Worm (Caenorhabditis elegans) whole organism, L2 larva: ENCODE results near the gene W02C12.2.

Experiments used
- C34F6.9 ChIP-seq: fragments of 150-350 bp; optimal IDR thresholded peaks from 2 replicates; lab custom pipeline; 2014; ENCODE audit warnings: missing biosample characterization, missing genetic modification characterization
- F13H6.1 ChIP-seq: sonication (generic microtip); optimal IDR thresholded peaks from 2 replicates; lab custom pipeline; 2016; ENCODE audit warnings: missing genetic modification characterization, missing compliant biosample characterization
- R02D3.7 ChIP-seq: fragments of 150-350 bp; optimal IDR thresholded peaks from 2 replicates; lab custom pipeline; 2014; ENCODE audit warnings: missing biosample characterization, missing genetic modification characterization
- Y55F3AM.14 ChIP-seq: fragments of 200-800 bp; sonication (Bioruptor generic); optimal IDR thresholded peaks from 2 replicates; lab custom pipeline; 2018; ENCODE audit warnings: mild to moderate bottlenecking, missing genetic modification characterization, missing compliant biosample characterization
- ZK546.5 ChIP-seq: sonication (generic microtip); optimal IDR thresholded peaks from 2 replicates; lab custom pipeline; 2017; ENCODE audit warnings: missing biosample characterization, missing genetic modification characterization
- alr-1 ChIP-seq: fragments of 150-350 bp; optimal IDR thresholded peaks from 2 replicates; lab custom pipeline; 2014; ENCODE audit warnings: missing biosample characterization, missing genetic modification characterization
- aly-2 ChIP-seq: fragments of 150-350 bp; optimal IDR thresholded peaks from 2 replicates; lab custom pipeline; 2014; ENCODE audit warnings: missing biosample characterization, missing genetic modification characterization
- ama-1 ChIP-seq: fragments of 150-350 bp; optimal IDR thresholded peaks from 2 replicates; lab custom pipeline; 2018; ENCODE audit warnings: inconsistent platforms
- blmp-1 ChIP-seq: sonication (generic microtip); optimal IDR thresholded peaks from 2 replicates; lab custom pipeline; 2017; ENCODE audit warnings: missing genetic modification characterization, mild to moderate bottlenecking, missing compliant biosample characterization, antibody characterized with exemption, moderate library complexity; ENCODE audit not compliant: insufficient read depth
- ceh-16 ChIP-seq: fragments of 150-350 bp; optimal IDR thresholded peaks from 2 replicates; lab custom pipeline; 2014; ENCODE audit warnings: missing biosample characterization, missing genetic modification characterization
- ceh-82 ChIP-seq: fragments of 150-350 bp; optimal IDR thresholded peaks from 2 replicates; lab custom pipeline; 2014; ENCODE audit warnings: missing biosample characterization, missing genetic modification characterization
- crh-2 ChIP-seq: sonication (generic microtip); optimal IDR thresholded peaks from 2 replicates; lab custom pipeline; 2017; ENCODE audit warnings: missing biosample characterization, missing genetic modification characterization
- dmd-4 ChIP-seq: sonication (generic microtip); optimal IDR thresholded peaks from 2 replicates; lab custom pipeline; 2017; ENCODE audit warnings: missing biosample characterization, missing genetic modification characterization
- egl-27 ChIP-seq: sonication (generic microtip); optimal IDR thresholded peaks from 3 replicates; lab custom pipeline; 2017; ENCODE audit warnings: missing biosample characterization, missing genetic modification reagents, missing genetic modification characterization
- elt-1 ChIP-seq: fragments of 150-350 bp; optimal IDR thresholded peaks from 2 replicates; lab custom pipeline; 2014; ENCODE audit warnings: missing biosample characterization, missing genetic modification characterization
- elt-3 ChIP-seq: sonication (generic microtip); optimal IDR thresholded peaks from 2 replicates; lab custom pipeline; 2017; ENCODE audit warnings: missing biosample characterization, missing genetic modification characterization
- fos-1 ChIP-seq: fragments of 150-350 bp; optimal IDR thresholded peaks from 2 replicates; lab custom pipeline; 2014; ENCODE audit warnings: missing biosample characterization, missing genetic modification characterization
- gmeb-1 ChIP-seq: fragments of 150-350 bp; optimal IDR thresholded peaks from 2 replicates; lab custom pipeline; 2014; ENCODE audit warnings: missing biosample characterization, missing genetic modification characterization
- lin-11 ChIP-seq: fragments of 150-350 bp; sonication (generic microtip); optimal IDR thresholded peaks from 2 replicates; lab custom pipeline; 2014; ENCODE audit warnings: missing biosample characterization, missing genetic modification characterization, inconsistent platforms, mixed read lengths
- lin-13 ChIP-seq: fragments of 150-350 bp; optimal IDR thresholded peaks from 2 replicates; lab custom pipeline; 2014; ENCODE audit warnings: missing biosample characterization, missing genetic modification reagents, missing genetic modification characterization
- lin-39 ChIP-seq: fragments of 150-350 bp; optimal IDR thresholded peaks from 2 replicates; lab custom pipeline; 2014; ENCODE audit warnings: missing biosample characterization, missing genetic modification reagents, missing genetic modification characterization
- lsy-2 ChIP-seq, 2 experiments: fragments of 150-350 bp in 1 of 2; sonication (generic microtip) in 1 of 2; optimal IDR thresholded peaks; 2 replicates each; lab custom pipeline; 2014 to 2017; ENCODE audit warnings: missing biosample characterization in 2 of 2, missing genetic modification characterization in 2 of 2
- mab-5 ChIP-seq: fragments of 150-350 bp; optimal IDR thresholded peaks from 2 replicates; lab custom pipeline; 2014; ENCODE audit warnings: missing biosample characterization, missing genetic modification characterization
- mbf-1 ChIP-seq: sonication (generic microtip); optimal IDR thresholded peaks from 2 replicates; lab custom pipeline; 2017; ENCODE audit warnings: missing biosample characterization, missing genetic modification characterization
- mdl-1 ChIP-seq, 2 experiments: fragments of 150-350 bp in 1 of 2; sonication (generic microtip) in 1 of 2; optimal IDR thresholded peaks; 2 replicates each; lab custom pipeline; 2017; ENCODE audit warnings: missing biosample characterization in 2 of 2, missing genetic modification characterization in 2 of 2
- nhr-10 ChIP-seq: sonication (generic microtip); optimal IDR thresholded peaks from 2 replicates; lab custom pipeline; 2017; ENCODE audit warnings: missing biosample characterization, missing genetic modification characterization
- nhr-11 ChIP-seq: fragments of 150-350 bp; optimal IDR thresholded peaks from 2 replicates; lab custom pipeline; 2014; ENCODE audit warnings: missing biosample characterization, missing genetic modification characterization
- nhr-12 ChIP-seq: fragments of 150-350 bp; optimal IDR thresholded peaks from 2 replicates; lab custom pipeline; 2014; ENCODE audit warnings: missing biosample characterization, missing genetic modification characterization
- nhr-129 ChIP-seq: fragments of 150-350 bp; optimal IDR thresholded peaks from 2 replicates; lab custom pipeline; 2014; ENCODE audit warnings: missing biosample characterization, missing genetic modification characterization
- nhr-21 ChIP-seq: fragments of 150-350 bp; optimal IDR thresholded peaks from 2 replicates; lab custom pipeline; 2014; ENCODE audit warnings: missing biosample characterization, missing genetic modification characterization
- nhr-23 ChIP-seq: fragments of 150-350 bp; optimal IDR thresholded peaks from 2 replicates; lab custom pipeline; 2014; ENCODE audit warnings: missing biosample characterization, missing genetic modification reagents, missing genetic modification characterization
- nhr-237 ChIP-seq: fragments of 150-350 bp; optimal IDR thresholded peaks from 2 replicates; lab custom pipeline; 2014; ENCODE audit warnings: missing biosample characterization, missing genetic modification characterization
- nhr-25 ChIP-seq: fragments of 150-350 bp; sonication (generic microtip); optimal IDR thresholded peaks from 3 replicates; lab custom pipeline; 2014; ENCODE audit warnings: missing biosample characterization, missing genetic modification characterization
- nhr-6 ChIP-seq: fragments of 150-350 bp; optimal IDR thresholded peaks from 2 replicates; lab custom pipeline; 2014; ENCODE audit warnings: missing biosample characterization, missing genetic modification characterization
- nhr-77 ChIP-seq: fragments of 150-350 bp; optimal IDR thresholded peaks from 2 replicates; lab custom pipeline; 2014; ENCODE audit warnings: missing biosample characterization, missing genetic modification characterization
- peb-1 ChIP-seq: fragments of 150-350 bp; optimal IDR thresholded peaks from 2 replicates; lab custom pipeline; 2014; ENCODE audit warnings: missing biosample characterization, missing genetic modification characterization
- sem-4 ChIP-seq: fragments of 150-350 bp; optimal IDR thresholded peaks from 2 replicates; lab custom pipeline; 2014; ENCODE audit warnings: missing biosample characterization, missing genetic modification reagents, missing genetic modification characterization
- skn-1 ChIP-seq: sonication (generic microtip); optimal IDR thresholded peaks from 2 replicates; lab custom pipeline; 2017; ENCODE audit warnings: missing biosample characterization, missing genetic modification characterization
- sma-3 ChIP-seq: sonication (generic microtip); optimal IDR thresholded peaks from 2 replicates; lab custom pipeline; 2016; ENCODE audit warnings: missing genetic modification reagents, missing genetic modification characterization, missing compliant biosample characterization
- sma-9 ChIP-seq, 2 experiments: fragments of 150-350 bp in 1 of 2; sonication (generic microtip) in 1 of 2; optimal IDR thresholded peaks; 2 replicates each; lab custom pipeline; 2014 to 2016; ENCODE audit warnings: missing genetic modification characterization in 2 of 2, mild to moderate bottlenecking in 1 of 2, missing biosample characterization in 1 of 2, missing compliant biosample characterization in 1 of 2, missing genetic modification reagents in 1 of 2, moderate library complexity in 1 of 2
- snpc-4 ChIP-seq: fragments of 150-350 bp; optimal IDR thresholded peaks from 2 replicates; lab custom pipeline; 2014; ENCODE audit warnings: missing biosample characterization, missing genetic modification characterization
- unc-39 ChIP-seq: fragments of 150-350 bp; optimal IDR thresholded peaks from 2 replicates; lab custom pipeline; 2014; ENCODE audit warnings: missing biosample characterization, missing genetic modification characterization
- unc-55 ChIP-seq: fragments of 150-350 bp; sonication (generic microtip); optimal IDR thresholded peaks from 3 replicates; lab custom pipeline; 2014; ENCODE audit warnings: missing biosample characterization, missing genetic modification reagents, missing genetic modification characterization
- unc-62 ChIP-seq: fragments of 150-350 bp; optimal IDR thresholded peaks from 2 replicates; lab custom pipeline; 2014; ENCODE audit warnings: missing biosample characterization, missing genetic modification reagents, missing genetic modification characterization
- zag-1 ChIP-seq: fragments of 150-350 bp; optimal IDR thresholded peaks from 2 replicates; lab custom pipeline; 2014; ENCODE audit warnings: missing biosample characterization, missing genetic modification characterization
- ztf-1 ChIP-seq: fragments of 200-800 bp; sonication (Bioruptor generic); conservative IDR thresholded peaks from 2 replicates; pipeline ENCODE4 v1.3.6; 2022; ENCODE audit warnings: missing genetic modification characterization, missing compliant biosample characterization
- ztf-11 ChIP-seq: sonication (generic microtip); optimal IDR thresholded peaks from 2 replicates; lab custom pipeline; 2017; ENCODE audit warnings: missing biosample characterization, missing genetic modification characterization
- ztf-4 ChIP-seq: fragments of 150-350 bp; optimal IDR thresholded peaks from 2 replicates; lab custom pipeline; 2014; ENCODE audit warnings: missing biosample characterization, missing genetic modification characterization

The W02C12.2 gene

ce11 chrIV:4024159-4025004, 16.6 kb upstream of the W02C12.2 start:
- TF ChIP-seq elt-1 (tag; lab: Kevin White, UChicago) (no peak), nhr-10 (tag; lab: Kevin White, UChicago) (peak; percentile 27), R02D3.7 (tag; lab: Kevin White, UChicago) (no peak), sma-9 (GFP tag; optimal IDR thresholded peaks at IDR 0.05; lab: Kevin White, UChicago) (peak; percentile 94), sma-9 (tag; optimal IDR thresholded peaks at IDR 0.05; lab: Kevin White, UChicago) (no peak), ztf-4 (tag; lab: Kevin White, UChicago) (no peak), snpc-4 (no peak), sem-4 (tag; lab: Kevin White, UChicago) (peak; percentile 66), nhr-237 (tag; lab: Kevin White, UChicago) (no peak), alr-1 (tag; lab: Kevin White, UChicago) (no peak), gmeb-1 (tag; lab: Kevin White, UChicago) (peak; percentile 68), F13H6.1 (tag; lab: Kevin White, UChicago) (peak; percentile 92), nhr-12 (tag; lab: Kevin White, UChicago) (no peak), mbf-1 (tag; lab: Kevin White, UChicago) (no peak), unc-62 (GFP tag; lab: Kevin White, UChicago) (no peak), ceh-16 (tag; lab: Kevin White, UChicago) (no peak), ceh-82 (tag; lab: Kevin White, UChicago) (no peak), lin-39 (tag; lab: Kevin White, UChicago) (no peak), unc-55 (GFP tag; lab: Kevin White, UChicago) (peak; percentile 43), crh-2 (tag; lab: Kevin White, UChicago) (peak; percentile 73), skn-1 (tag; lab: Kevin White, UChicago) (no peak), lin-11 (tag; lab: Kevin White, UChicago) (no peak), sma-3 (GFP tag; lab: Kevin White, UChicago) (peak; percentile 56), Y55F3AM.14 (GFP tag; lab: Kevin White, UChicago) (peak; percentile 76), nhr-77 (tag; lab: Kevin White, UChicago) (no peak), blmp-1 (tag; lab: Kevin White, UChicago) (peak; percentile 32), ztf-1 (GFP tag; lab: Robert Waterston, UW) (no peak), elt-3 (tag; lab: Kevin White, UChicago) (no peak), ZK546.5 (tag; lab: Kevin White, UChicago) (no peak), lin-13 (GFP tag; lab: Kevin White, UChicago) (peak; percentile 27), unc-39 (tag; lab: Kevin White, UChicago) (no peak), egl-27 (tag; lab: Kevin White, UChicago) (peak; percentile 51), mdl-1 (tag; optimal IDR thresholded peaks at IDR 0.05; lab: Kevin White, UChicago) (peak; percentile 3 to 41), dmd-4 (tag; lab: Kevin White, UChicago) (no peak), aly-2 (tag; lab: Kevin White, UChicago) (no peak), nhr-25 (tag; lab: Kevin White, UChicago) (peak; percentile 86), ztf-11 (no peak), nhr-11 (no peak), peb-1 (no peak), nhr-21 (tag; lab: Kevin White, UChicago) (peak; percentile 19), nhr-6 (no peak), nhr-23 (tag; lab: Kevin White, UChicago) (no peak), lsy-2 (tag; optimal IDR thresholded peaks at IDR 0.05; lab: Kevin White, UChicago) (peak; percentile 16 to 56), fos-1 (tag; lab: Kevin White, UChicago) (no peak), mab-5 (tag; lab: Kevin White, UChicago) (peak; percentile 6), nhr-129 (peak; percentile 51), ama-1 (lab: Kevin White, UChicago) (no peak), zag-1 (tag; lab: Kevin White, UChicago) (no peak), C34F6.9 (tag; lab: Kevin White, UChicago) (peak; percentile 41)
